Worm (Caenorhabditis elegans) whole organism, L2 larva: ENCODE measurements around the gene ins-23.
"Not testable (repeated sequence)": the region's sequence is repeated elsewhere in the genome, so short reads cannot be mapped to it uniquely, and the experiment has no call there.

Source experiments
- ama-1 ChIP-seq: fragments of 150-350 bp; optimal IDR thresholded peaks from 2 replicates; lab custom pipeline; 2018; ENCODE audit warnings: inconsistent platforms
- ceh-16 ChIP-seq: fragments of 150-350 bp; optimal IDR thresholded peaks from 2 replicates; lab custom pipeline; 2014; ENCODE audit warnings: missing biosample characterization, missing genetic modification characterization
- ceh-82 ChIP-seq: fragments of 150-350 bp; optimal IDR thresholded peaks from 2 replicates; lab custom pipeline; 2014; ENCODE audit warnings: missing biosample characterization, missing genetic modification characterization
- egl-27 ChIP-seq: sonication (generic microtip); optimal IDR thresholded peaks from 3 replicates; lab custom pipeline; 2017; ENCODE audit warnings: missing biosample characterization, missing genetic modification reagents, missing genetic modification characterization
- elt-3 ChIP-seq: sonication (generic microtip); optimal IDR thresholded peaks from 2 replicates; lab custom pipeline; 2017; ENCODE audit warnings: missing biosample characterization, missing genetic modification characterization
- gmeb-1 ChIP-seq: fragments of 150-350 bp; optimal IDR thresholded peaks from 2 replicates; lab custom pipeline; 2014; ENCODE audit warnings: missing biosample characterization, missing genetic modification characterization
- lsy-2 ChIP-seq, 2 experiments: fragments of 150-350 bp in 1 of 2; sonication (generic microtip) in 1 of 2; optimal IDR thresholded peaks; 2 replicates each; lab custom pipeline; 2014 to 2017; ENCODE audit warnings: missing biosample characterization in 2 of 2, missing genetic modification characterization in 2 of 2
- nhr-237 ChIP-seq: fragments of 150-350 bp; optimal IDR thresholded peaks from 2 replicates; lab custom pipeline; 2014; ENCODE audit warnings: missing biosample characterization, missing genetic modification characterization
- nhr-25 ChIP-seq: fragments of 150-350 bp; sonication (generic microtip); optimal IDR thresholded peaks from 3 replicates; lab custom pipeline; 2014; ENCODE audit warnings: missing biosample characterization, missing genetic modification characterization
- nhr-6 ChIP-seq: fragments of 150-350 bp; optimal IDR thresholded peaks from 2 replicates; lab custom pipeline; 2014; ENCODE audit warnings: missing biosample characterization, missing genetic modification characterization
- sem-4 ChIP-seq: fragments of 150-350 bp; optimal IDR thresholded peaks from 2 replicates; lab custom pipeline; 2014; ENCODE audit warnings: missing biosample characterization, missing genetic modification reagents, missing genetic modification characterization
- sma-3 ChIP-seq: sonication (generic microtip); optimal IDR thresholded peaks from 2 replicates; lab custom pipeline; 2016; ENCODE audit warnings: missing genetic modification reagents, missing genetic modification characterization, missing compliant biosample characterization
- unc-39 ChIP-seq: fragments of 150-350 bp; optimal IDR thresholded peaks from 2 replicates; lab custom pipeline; 2014; ENCODE audit warnings: missing biosample characterization, missing genetic modification characterization
- ztf-11 ChIP-seq: sonication (generic microtip); optimal IDR thresholded peaks from 2 replicates; lab custom pipeline; 2017; ENCODE audit warnings: missing biosample characterization, missing genetic modification characterization

- TF ChIP-seq lsy-2 (tag; optimal IDR thresholded peaks at IDR 0.05; lab: Kevin White, UChicago); egl-27 (tag; lab: Kevin White, UChicago); ztf-11 (tag; lab: Kevin White, UChicago); nhr-237 (tag; lab: Kevin White, UChicago); ceh-82 (tag; lab: Kevin White, UChicago); sem-4 (tag; lab: Kevin White, UChicago); ama-1 (lab: Kevin White, UChicago); elt-3 (tag; lab: Kevin White, UChicago); gmeb-1 (tag; lab: Kevin White, UChicago); nhr-25 (tag; lab: Kevin White, UChicago); unc-39 (tag; lab: Kevin White, UChicago); sma-3 (GFP tag; lab: Kevin White, UChicago); ceh-16; nhr-6 (tag; lab: Kevin White, UChicago): not testable (repeated sequence)
Observed at ce11 chrIII:10050321-10050720, 22.3 kb downstream of the ins-23 start, which contains the start of gene T16G12.3.
